Worm (Caenorhabditis elegans): ENCODE data around the gene clec-245.

DNA sequence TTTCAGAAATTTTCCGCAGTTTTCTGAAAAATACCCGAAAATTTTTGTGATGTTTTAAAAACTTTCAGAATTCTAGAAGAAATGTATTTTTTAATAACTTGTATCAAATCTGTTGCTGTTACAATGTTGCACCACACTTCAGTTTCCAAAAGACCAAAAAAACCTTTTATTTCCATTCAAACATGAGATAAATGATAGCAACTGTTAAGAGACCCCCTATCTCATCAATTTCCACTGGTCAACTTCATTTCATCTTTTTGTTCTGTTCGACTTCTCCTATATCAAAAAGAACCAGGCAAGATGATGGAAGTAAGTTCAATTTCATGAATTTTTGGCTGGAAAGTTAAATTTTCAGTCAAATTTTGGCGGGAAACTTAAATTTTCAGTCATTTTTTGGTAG is 10.2 kb upstream of the clec-245 start, which contains the start of gene F16H6.4:
- TF ChIP-seq lin-39 (tag; optimal IDR thresholded peaks at IDR 0.05): no peak
- TF ChIP-seq lin-13 (GFP tag; optimal IDR thresholded peaks at IDR 0.05): no peak

All from whole organism, L2 larva.